Worm (Caenorhabditis elegans) whole organism, late embryonic: ENCODE measurements around the gene gcy-36.

Experiments used
- C08G9.2 ChIP-seq: sonication (generic microtip); optimal IDR thresholded peaks from 2 replicates; lab custom pipeline; 2016; ENCODE audit warnings: mild to moderate bottlenecking, missing genetic modification characterization, moderate library complexity, missing compliant biosample characterization
- T23F11.4 ChIP-seq: fragments of 200-800 bp; sonication (Bioruptor generic); optimal IDR thresholded peaks from 2 replicates; lab custom pipeline; 2018; ENCODE audit warnings: mild to moderate bottlenecking, missing genetic modification characterization, missing compliant biosample characterization
- ama-1 ChIP-seq: fragments of 150-350 bp; optimal IDR thresholded peaks from 2 replicates; lab custom pipeline; 2014
- ceh-2 ChIP-seq: sonication (generic microtip); optimal IDR thresholded peaks from 2 replicates; lab custom pipeline; 2016; ENCODE audit warnings: missing genotype, missing genetic modification characterization, missing compliant biosample characterization
- ets-4 ChIP-seq: sonication (generic microtip); optimal IDR thresholded peaks from 2 replicates; lab custom pipeline; 2016; ENCODE audit warnings: missing genetic modification characterization, missing compliant biosample characterization
- fkh-6 ChIP-seq: sonication (generic microtip); optimal IDR thresholded peaks from 2 replicates; lab custom pipeline; 2016; ENCODE audit warnings: missing genetic modification characterization, missing compliant biosample characterization
- madf-2 ChIP-seq: sonication (generic microtip); optimal IDR thresholded peaks from 2 replicates; lab custom pipeline; 2017; ENCODE audit warnings: missing genetic modification characterization, missing compliant biosample characterization
- nhr-232 ChIP-seq: sonication (generic microtip); optimal IDR thresholded peaks from 2 replicates; lab custom pipeline; 2016; ENCODE audit warnings: missing genetic modification characterization, missing compliant biosample characterization
- pat-9 ChIP-seq: fragments of 200-800 bp; sonication (Bioruptor generic); optimal IDR thresholded peaks from 2 replicates; lab custom pipeline; 2018; ENCODE audit warnings: mild to moderate bottlenecking, missing genetic modification characterization, moderate library complexity, missing compliant biosample characterization
- pha-4 ChIP-seq: fragments of 150-350 bp; optimal IDR thresholded peaks from 2 replicates; lab custom pipeline; 2018; ENCODE audit warnings: missing biosample characterization, missing genetic modification reagents, missing genetic modification characterization
- pqm-1 ChIP-seq: sonication (generic microtip); optimal IDR thresholded peaks from 2 replicates; lab custom pipeline; 2016; ENCODE audit warnings: missing genetic modification characterization, missing compliant biosample characterization
- rnt-1 ChIP-seq: sonication (generic microtip); optimal IDR thresholded peaks from 2 replicates; lab custom pipeline; 2016; ENCODE audit warnings: missing genetic modification characterization, missing compliant biosample characterization
- unc-3 ChIP-seq, 2 experiments: fragments of 200-800 bp in 1 of 2; sonication (Bioruptor generic) in 1 of 2; sonication (generic microtip) in 1 of 2; conservative IDR thresholded peaks in 1 of 2; optimal IDR thresholded peaks in 1 of 2; 2 replicates each; pipeline versions ENCODE4 v1.3.6 to Lab custom; 2016 to 2022; ENCODE audit warnings: missing compliant biosample characterization in 2 of 2, missing genetic modification characterization in 2 of 2, missing genetic modification reagents in 1 of 2

DNA sequence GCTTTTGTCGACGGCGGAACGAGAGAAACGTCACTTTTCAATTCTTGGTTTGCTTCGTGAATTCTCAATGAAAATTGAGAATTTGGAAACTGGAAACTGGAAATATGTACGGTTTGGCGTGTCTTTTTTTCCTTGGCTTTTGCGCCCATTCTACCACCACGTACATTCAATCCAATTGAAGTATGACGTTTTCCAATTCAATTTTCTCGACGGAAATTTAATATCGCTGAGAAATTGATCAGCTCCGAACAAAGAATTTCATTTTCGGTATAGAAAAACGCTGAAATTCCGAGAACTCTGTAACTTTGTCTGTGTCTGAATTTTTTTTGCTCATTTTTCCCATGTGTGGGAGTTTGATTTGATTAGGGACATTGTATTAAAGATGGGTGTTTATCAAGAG, 54.4 kb downstream of the gcy-36 start:
- TF ChIP-seq pqm-1 (tag; lab: Kevin White, UChicago) = no peak
- no peak for TF ChIP-seq madf-2 (tag; lab: Kevin White, UChicago)
- TF ChIP-seq ceh-2 = no peak
- TF ChIP-seq nhr-232 = no peak
- no peak for TF ChIP-seq ets-4
- TF ChIP-seq unc-3 (GFP tag; conservative IDR thresholded peaks at IDR 0.05; lab: Robert Waterston, UW) = no peak
- no peak for TF ChIP-seq unc-3 (tag; optimal IDR thresholded peaks at IDR 0.05; lab: Kevin White, UChicago)
- TF ChIP-seq pha-4 (tag; lab: Kevin White, UChicago) = no peak
- no peak for TF ChIP-seq pat-9 (tag; lab: Kevin White, UChicago)
- TF ChIP-seq ama-1 (lab: Kevin White, UChicago) = no peak
- no peak for TF ChIP-seq fkh-6
- TF ChIP-seq rnt-1 (tag; lab: Kevin White, UChicago) = no peak
- TF ChIP-seq C08G9.2 (tag; lab: Kevin White, UChicago) = no peak
- TF ChIP-seq T23F11.4 (GFP tag; lab: Kevin White, UChicago) = no peak
